Worm (Caenorhabditis elegans): ENCODE results near the gene ZC196.9.

ZC196.9 gene

ce11 chrV:8681050-8681449, 45.9 kb downstream of the ZC196.9 start, which contains the start of gene ZC190.2:
TSS of gene ZC190.2 (plus strand) at chrV:8681350.
- TF ChIP-seq ref-1 (GFP tag; conservative IDR thresholded peaks at IDR 0.05) (no peak), flt-1 (GFP tag; IDR thresholded peaks at IDR 0.05) (no peak), ztf-29 (GFP tag; IDR thresholded peaks at IDR 0.05) (no peak), T22C8.4 (GFP tag; IDR thresholded peaks at IDR 0.05) (no peak), ztf-23 (GFP tag; IDR thresholded peaks at IDR 0.05) (no peak), med-1 (GFP tag; optimal IDR thresholded peaks at IDR 0.05; ENCODE audit: insufficient read depth) (no peak), tab-1 (GFP tag; IDR thresholded peaks at IDR 0.05) (no peak)

- TF ChIP-seq flt-1 (GFP tag; IDR thresholded peaks at IDR 0.05), result no peak
These were observed 49.8 kb downstream of the ZC196.9 start, which contains the start of gene ZC190.6 for ce11 chrV:8677193-8677592. TSS of gene ZC190.6 (minus strand) at chrV:8677293.

ce11 chrV:8673498-8673897, 53.5 kb downstream of the ZC196.9 start, which contains the start of gene ZC190.5:
TSS of gene ZC190.5 (minus strand) at chrV:8673598.
- TF ChIP-seq tab-1 (GFP tag; IDR thresholded peaks at IDR 0.05), result no peak
- TF ChIP-seq cog-1 (tag; optimal IDR thresholded peaks at IDR 0.05), result no peak
- TF ChIP-seq med-1 (GFP tag; optimal IDR thresholded peaks at IDR 0.05; ENCODE audit: insufficient read depth), result no peak
- TF ChIP-seq klf-2 (GFP tag; conservative IDR thresholded peaks at IDR 0.05), result no peak
- no peak for TF ChIP-seq flt-1 (GFP tag; IDR thresholded peaks at IDR 0.05)
- TF ChIP-seq ztf-29 (GFP tag; IDR thresholded peaks at IDR 0.05), result no peak
- no peak for TF ChIP-seq ref-1 (GFP tag; conservative IDR thresholded peaks at IDR 0.05)
- TF ChIP-seq ztf-23 (GFP tag; IDR thresholded peaks at IDR 0.05), result no peak
- no peak for TF ChIP-seq T22C8.4 (GFP tag; IDR thresholded peaks at IDR 0.05)
